Worm (Caenorhabditis elegans) whole organism, mixed stage, embryonic: ENCODE results near the gene F39B3.3.

Source experiments
- ces-1 ChIP-seq: fragments of 150-350 bp; optimal IDR thresholded peaks from 2 replicates; lab custom pipeline; 2014; ENCODE audit warnings: missing biosample characterization, missing genetic modification reagents, missing genetic modification characterization
- elt-1 ChIP-seq: sonication (generic microtip); optimal IDR thresholded peaks from 2 replicates; lab custom pipeline; 2017; ENCODE audit warnings: missing genetic modification characterization, mild to moderate bottlenecking, missing compliant biosample characterization, antibody characterized with exemption, moderate library complexity, borderline replicate concordance; ENCODE audit not compliant: insufficient read depth
- flh-1 ChIP-seq: fragments of 200-800 bp; sonication (Bioruptor generic); optimal IDR thresholded peaks from 2 replicates; lab custom pipeline; 2018; ENCODE audit warnings: mild to moderate bottlenecking, missing genetic modification characterization, moderate library complexity, missing compliant biosample characterization
- lin-13 ChIP-seq: fragments of 150-350 bp; optimal IDR thresholded peaks from 2 replicates; lab custom pipeline; 2014; ENCODE audit warnings: missing biosample characterization, missing genetic modification characterization
- nhr-2 ChIP-seq: fragments of 150-350 bp; optimal IDR thresholded peaks from 2 replicates; lab custom pipeline; 2014; ENCODE audit warnings: missing biosample characterization, missing genetic modification characterization
- nhr-237 ChIP-seq: fragments of 150-350 bp; optimal IDR thresholded peaks from 2 replicates; lab custom pipeline; 2014; ENCODE audit warnings: missing biosample characterization, missing genetic modification characterization
- snpc-4 ChIP-seq: fragments of 150-350 bp; optimal IDR thresholded peaks from 2 replicates; lab custom pipeline; 2014; ENCODE audit warnings: missing biosample characterization, missing genetic modification characterization
- unc-39 ChIP-seq: fragments of 150-350 bp; optimal IDR thresholded peaks from 2 replicates; lab custom pipeline; 2014; ENCODE audit warnings: missing biosample characterization, missing genetic modification characterization
- unc-62 ChIP-seq: fragments of 150-350 bp; optimal IDR thresholded peaks from 2 replicates; lab custom pipeline; 2014; ENCODE audit warnings: missing biosample characterization, missing genetic modification reagents, missing genetic modification characterization

The F39B3.3 gene

DNA sequence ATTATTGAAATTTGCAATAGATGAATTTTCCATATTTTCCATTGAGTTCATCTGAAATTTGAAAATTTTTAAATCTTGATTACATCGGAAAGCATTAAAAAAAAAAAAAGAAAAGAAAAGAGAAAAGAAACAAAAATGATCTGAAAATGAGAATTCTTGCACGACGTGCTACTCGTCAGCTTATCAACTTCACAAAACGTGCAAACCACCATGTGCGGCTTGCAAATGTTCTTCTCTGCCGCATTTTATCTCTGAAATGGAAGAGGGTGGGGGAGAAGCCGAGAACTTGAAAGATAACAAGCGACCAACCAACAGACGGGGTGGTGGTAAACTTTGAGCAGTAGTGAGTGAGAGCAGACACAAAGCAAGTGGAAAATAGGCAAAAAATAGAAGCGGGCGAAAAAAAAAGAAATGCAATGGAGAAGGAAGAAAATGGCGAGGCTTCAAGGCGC, 44.9 kb downstream of the F39B3.3 start, which contains the start of gene F31A3.3:
Gene F31A3.3, minus strand, starts transcription at position 51 of the 452 bp plus-strand sequence.
- TF ChIP-seq snpc-4 (tag; lab: Kevin White, UChicago) (no peak), unc-62 (GFP tag; lab: Kevin White, UChicago) (no peak), ces-1 (GFP tag; lab: Kevin White, UChicago) (no peak), nhr-237 (tag; lab: Kevin White, UChicago) (no peak), elt-1 (tag; lab: Kevin White, UChicago) (no peak), unc-39 (no peak), lin-13 (tag; lab: Kevin White, UChicago) (no peak), nhr-2 (tag; lab: Kevin White, UChicago) (no peak), flh-1 (GFP tag; lab: Kevin White, UChicago) (no peak)
- TF ChIP-seq, all 35 proteins: peak for 0
